Worm (Caenorhabditis elegans): ENCODE measurements around the gene hsp-1.
"Not testable (repeated sequence)": the region's sequence is repeated elsewhere in the genome, so short reads cannot be mapped to it uniquely, and the experiment has no call there.

hsp-1 gene

DNA sequence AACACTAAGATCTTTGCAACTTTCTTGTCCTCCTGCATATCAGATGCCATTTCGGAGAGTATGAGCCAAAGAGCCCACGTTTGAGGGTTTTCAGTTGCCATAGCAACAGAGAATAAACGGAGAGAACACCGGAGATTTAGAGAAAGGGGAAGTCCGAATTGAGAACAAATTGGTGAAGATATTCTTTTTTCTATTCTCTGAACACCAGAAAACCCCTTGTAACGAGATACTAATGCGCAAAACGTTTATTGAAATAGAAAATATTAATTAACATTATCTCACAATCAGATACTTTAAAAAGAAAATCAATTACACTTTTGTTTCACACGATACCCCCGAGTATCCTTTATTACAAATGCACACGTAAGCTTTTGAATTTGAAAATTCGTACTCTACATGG lies 23.2 kb downstream of the hsp-1 start, which contains the start of gene ifta-2:
ifta-2 (minus strand) TSS at position 101 of the 400 bp plus-strand sequence.
- TF ChIP-seq hlh-26 (GFP tag; conservative IDR thresholded peaks at IDR 0.05) (no peak), lin-40 (tag; optimal IDR thresholded peaks at IDR 0.05) (no peak), lir-1 (GFP tag; conservative IDR thresholded peaks at IDR 0.05) (no peak), unc-130 (GFP tag; optimal IDR thresholded peaks at IDR 0.05) (no peak), snpc-1.3 (tag; optimal IDR thresholded peaks at IDR 0.05; ENCODE audit: insufficient read depth) (no peak), ama-1 (optimal IDR thresholded peaks at IDR 0.05) (no peak), ama-1 (GFP tag; optimal IDR thresholded peaks at IDR 0.05) (no peak), egl-44 (GFP tag; IDR thresholded peaks at IDR 0.05) (no peak), hsf-1 (GFP tag; IDR thresholded peaks at IDR 0.05) (no peak), ztf-26 (tag; optimal IDR thresholded peaks at IDR 0.05) (no peak)

DNA sequence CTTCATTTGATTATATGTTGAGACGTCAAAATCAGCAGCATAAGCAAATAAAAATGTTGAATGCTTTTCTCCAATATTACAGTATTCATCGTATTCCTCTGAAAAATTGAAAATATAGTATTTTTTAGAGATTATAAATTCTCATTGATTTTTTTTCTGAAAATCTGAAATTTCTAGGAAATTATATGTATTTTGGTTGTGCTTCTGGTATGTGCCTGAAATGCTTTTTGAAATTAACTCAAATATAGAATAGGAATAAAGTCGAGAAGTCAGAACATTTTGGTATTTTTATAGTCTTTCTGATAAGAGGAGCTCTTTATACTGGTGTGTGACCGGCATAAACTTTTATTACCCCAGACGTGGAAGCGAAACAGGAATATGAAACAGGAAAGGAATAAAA lies 28.5 kb downstream of the hsp-1 start, which contains the start of gene T28F3.8:
T28F3.8 (minus strand) TSS at position 101 of the 400 bp plus-strand sequence.
- not testable (repeated sequence) for TF ChIP-seq ztf-18 (tag; optimal IDR thresholded peaks at IDR 0.05); dpl-1 (GFP tag; optimal IDR thresholded peaks at IDR 0.05); efl-1 (GFP tag; optimal IDR thresholded peaks at IDR 0.05)

DNA sequence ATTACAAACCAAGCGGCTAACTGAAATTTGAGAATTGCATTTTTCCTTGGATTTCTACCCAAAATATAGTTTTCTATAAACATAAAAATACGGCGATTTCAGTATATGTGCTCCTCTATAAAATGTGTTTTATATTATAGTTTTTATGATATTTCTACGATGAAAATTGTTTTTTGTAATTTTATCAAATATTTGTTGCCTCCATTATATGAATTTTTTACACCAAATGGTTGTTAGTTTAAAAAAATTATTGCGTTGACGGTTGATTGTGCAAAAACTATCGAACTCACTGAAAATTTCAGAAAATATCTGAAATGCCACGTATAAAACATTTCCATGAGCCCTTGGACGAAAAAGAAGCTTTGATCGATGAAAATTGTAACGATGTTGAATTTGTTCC lies 29.5 kb downstream of the hsp-1 start, which contains the start of gene T28F3.9:
T28F3.9 (plus strand) TSS at position 301 of the 400 bp plus-strand sequence.
- TF ChIP-seq ztf-25 (GFP tag; IDR thresholded peaks at IDR 0.05), result no peak
- no peak for TF ChIP-seq hlh-26 (GFP tag; conservative IDR thresholded peaks at IDR 0.05)
- TF ChIP-seq rec-8 (tag; optimal IDR thresholded peaks at IDR 0.05), result no peak
- no peak for TF ChIP-seq lin-35 (GFP tag; optimal IDR thresholded peaks at IDR 0.05)
- no peak for TF ChIP-seq madf-3 (GFP tag; IDR thresholded peaks at IDR 0.05)
- no peak for TF ChIP-seq F57C9.4 (tag; optimal IDR thresholded peaks at IDR 0.05)
- no peak for TF ChIP-seq athp-1 (tag; optimal IDR thresholded peaks at IDR 0.05)
- TF ChIP-seq mes-4 (tag; optimal IDR thresholded peaks at IDR 0.05), result no peak
- TF ChIP-seq atf-7 (tag; optimal IDR thresholded peaks at IDR 0.05), result no peak
- TF ChIP-seq snpc-1.3 (tag; optimal IDR thresholded peaks at IDR 0.05; ENCODE audit: insufficient read depth), result no peak
- no peak for TF ChIP-seq F55B11.4 (tag; optimal IDR thresholded peaks at IDR 0.05; ENCODE audit: borderline replicate concordance, insufficient read depth)
- no peak for TF ChIP-seq Y79H2A.3 (GFP tag; conservative IDR thresholded peaks at IDR 0.05)
- no peak for TF ChIP-seq ekl-4 (GFP tag; IDR thresholded peaks at IDR 0.05)
- TF ChIP-seq ZK185.1 (tag; optimal IDR thresholded peaks at IDR 0.05; ENCODE audit: poor library complexity, severe bottlenecking), result no peak
- no peak for TF ChIP-seq F57A8.1 (GFP tag; optimal IDR thresholded peaks at IDR 0.05)
- no peak for TF ChIP-seq Y53F4B.3 (GFP tag; IDR thresholded peaks at IDR 0.05)
- no peak for TF ChIP-seq lin-54 (GFP tag; optimal IDR thresholded peaks at IDR 0.05)
- no peak for TF ChIP-seq akir-1 (GFP tag; optimal IDR thresholded peaks at IDR 0.05)
- no peak for TF ChIP-seq T26A5.8 (tag; optimal IDR thresholded peaks at IDR 0.05)

DNA sequence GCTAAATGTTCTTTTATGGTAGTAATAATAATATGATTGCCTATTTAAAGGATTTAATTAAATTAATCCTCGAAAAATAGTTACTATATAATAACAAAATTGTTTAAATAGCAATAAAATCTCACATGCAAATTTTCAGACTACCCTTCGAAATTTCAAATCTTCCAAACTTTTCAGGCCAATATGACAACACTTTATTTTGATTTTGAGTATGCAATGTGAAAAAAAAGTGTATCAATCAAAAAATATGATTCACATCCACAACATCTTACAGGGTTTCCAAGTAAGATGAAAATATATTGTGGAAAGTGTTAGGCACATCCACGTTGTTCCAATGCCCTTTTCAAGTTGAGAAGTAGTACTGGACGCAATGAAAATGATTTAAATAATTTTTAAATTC lies 33.1 kb downstream of the hsp-1 start, which contains the start of gene snf-9:
snf-9 (plus strand) TSS at position 301 of the 400 bp plus-strand sequence.
- TF ChIP-seq lin-54 (GFP tag; optimal IDR thresholded peaks at IDR 0.05) (no peak), K11D2.4 (GFP tag; IDR thresholded peaks at IDR 0.05) (no peak), unc-62 (GFP tag; optimal IDR thresholded peaks at IDR 0.05) (no peak), ztf-28 (GFP tag; IDR thresholded peaks at IDR 0.05) (no peak), B0035.1 (tag; optimal IDR thresholded peaks at IDR 0.05) (no peak), F55B11.4 (tag; optimal IDR thresholded peaks at IDR 0.05; ENCODE audit: borderline replicate concordance, insufficient read depth) (no peak), Y67H2A.10 (GFP tag; conservative IDR thresholded peaks at IDR 0.05) (no peak)

Measured in whole organism, young adult.